Worm (Caenorhabditis elegans) whole organism, young adult: ENCODE measurements around the gene W02A2.8.

Experiments used
- B0336.3 ChIP-seq: fragments of 200-800 bp; sonication (Bioruptor generic); IDR thresholded peaks from 2 replicates; pipeline ENCODE4 v1.3.6; 2022; ENCODE audit warnings: missing genetic modification characterization, missing compliant biosample characterization
- D2030.7 ChIP-seq: fragments of 200-800 bp; sonication (Bioruptor generic); IDR thresholded peaks from 2 replicates; pipeline ENCODE4 v1.3.6; 2022; ENCODE audit warnings: missing genetic modification reagents, missing genetic modification characterization, missing compliant biosample characterization
- F39B2.1 ChIP-seq: fragments of 200-800 bp; sonication (Bioruptor generic); IDR thresholded peaks from 2 replicates; pipeline ENCODE4 v1.3.6; 2022; ENCODE audit warnings: missing genetic modification reagents, missing genetic modification characterization, missing compliant biosample characterization
- K11D2.4 ChIP-seq: fragments of 200-800 bp; sonication (Bioruptor generic); IDR thresholded peaks from 2 replicates; pipeline ENCODE4 v1.3.6; 2022; ENCODE audit warnings: missing genetic modification reagents, missing genetic modification characterization, missing compliant biosample characterization
- Y67H2A.10 ChIP-seq: fragments of 200-800 bp; sonication (Bioruptor generic); conservative IDR thresholded peaks from 2 replicates; pipeline ENCODE4 v1.3.6; 2022; ENCODE audit warnings: missing genetic modification reagents, missing genetic modification characterization, missing compliant biosample characterization
- ama-1 ChIP-seq, 3 experiments: fragments of 150-350 bp in 1 of 3; sonication (generic microtip) in 2 of 3; optimal IDR thresholded peaks; 2 replicates each; lab custom pipeline; 2014 to 2018; ENCODE audit warnings: missing biosample characterization in 2 of 3, missing genetic modification characterization in 2 of 3, missing genetic modification reagents in 2 of 3
- nfya-1 ChIP-seq: sonication (generic microtip); optimal IDR thresholded peaks from 2 replicates; lab custom pipeline; 2017; ENCODE audit warnings: antibody characterized with exemption, missing compliant biosample characterization, missing genetic modification characterization, borderline replicate concordance; ENCODE audit not compliant: insufficient read depth
- nhr-120 ChIP-seq: fragments of 200-800 bp; sonication (Bioruptor generic); IDR thresholded peaks from 2 replicates; pipeline ENCODE4 v1.3.6; 2022; ENCODE audit warnings: missing genetic modification characterization, missing compliant biosample characterization
- pha-4 ChIP-seq: fragments of 150-350 bp; sonication (generic microtip); optimal IDR thresholded peaks from 2 replicates; lab custom pipeline; 2014; ENCODE audit warnings: missing biosample characterization, missing genetic modification reagents, missing genetic modification characterization
- sdz-38 ChIP-seq: sonication (generic microtip); optimal IDR thresholded peaks from 2 replicates; lab custom pipeline; 2016; ENCODE audit warnings: missing genotype, missing genetic modification characterization, missing compliant biosample characterization
- sea-2 ChIP-seq: fragments of 200-800 bp; sonication (Bioruptor generic); IDR thresholded peaks from 2 replicates; pipeline ENCODE4 v1.3.6; 2022; ENCODE audit warnings: missing genetic modification characterization, missing compliant biosample characterization
- ztf-25 ChIP-seq: fragments of 200-800 bp; sonication (Bioruptor generic); IDR thresholded peaks from 2 replicates; pipeline ENCODE4 v1.3.6; 2022; ENCODE audit warnings: missing genetic modification reagents, missing genetic modification characterization, missing compliant biosample characterization

- TF ChIP-seq sea-2 (GFP tag; lab: Robert Waterston, UW) (no peak), sdz-38 (no peak), B0336.3 (GFP tag; lab: Robert Waterston, UW) (no peak), ztf-25 (GFP tag; lab: Robert Waterston, UW) (no peak), pha-4 (no peak), nfya-1 (no peak), K11D2.4 (GFP tag; lab: Robert Waterston, UW) (no peak), F39B2.1 (GFP tag; lab: Robert Waterston, UW) (no peak), ama-1 (optimal IDR thresholded peaks at IDR 0.05; lab: Kevin White, UChicago) (no peak), ama-1 (GFP tag; optimal IDR thresholded peaks at IDR 0.05; lab: Kevin White, UChicago) (no peak), Y67H2A.10 (GFP tag; lab: Robert Waterston, UW) (no peak), nhr-120 (GFP tag; lab: Robert Waterston, UW) (no peak), D2030.7 (GFP tag; lab: Robert Waterston, UW) (no peak)
These were observed at the start of gene W02A2.8 for ce11 chrIV:13358488-13358887.
